Fruit fly (Drosophila melanogaster) whole organism, embryonic: Measurements from ENCODE around the gene Gfat2.

Experiments
- Adf1 ChIP-seq: fragments of 200-800 bp; sonication (Bioruptor generic); IDR thresholded peaks from 2 replicates; pipeline ENCODE4 v1.3.6; 2022; ENCODE audit warnings: missing biosample characterization, missing genetic modification characterization
- Bgb ChIP-seq: fragments of 200-800 bp; sonication (Bioruptor generic); IDR thresholded peaks from 2 replicates; pipeline ENCODE4 v1.3.6; 2022; ENCODE audit warnings: missing biosample characterization, missing genetic modification characterization; ENCODE audit not compliant: partially characterized antibody
- CG1024 ChIP-seq: fragments of 200-800 bp; sonication (Bioruptor generic); IDR thresholded peaks from 2 replicates; pipeline ENCODE4 v1.3.6; 2022; ENCODE audit warnings: missing biosample characterization, missing genetic modification characterization
- CG10267 ChIP-seq: fragments of 200-800 bp; sonication (Bioruptor generic); optimal IDR thresholded peaks from 2 replicates; lab custom pipeline; 2018; ENCODE audit warnings: missing biosample characterization, mild to moderate bottlenecking, missing genetic modification characterization, moderate library complexity
- CG10565 ChIP-seq: fragments of 200-800 bp; sonication (Bioruptor generic); optimal IDR thresholded peaks from 3 replicates; lab custom pipeline; 2016; ENCODE audit warnings: missing biosample characterization, mild to moderate bottlenecking, missing genetic modification characterization
- CG11456 ChIP-seq: fragments of 200-800 bp; sonication (Bioruptor generic); IDR thresholded peaks from 3 replicates; pipeline ENCODE4 v1.3.6; 2022; ENCODE audit warnings: missing biosample characterization, missing genetic modification characterization
- CG13296 ChIP-seq: fragments of 200-800 bp; sonication (Bioruptor generic); optimal IDR thresholded peaks from 3 replicates; lab custom pipeline; 2018; ENCODE audit warnings: missing biosample characterization, mild to moderate bottlenecking, missing genetic modification characterization
- CG13624 ChIP-seq: fragments of 200-800 bp; sonication (Bioruptor generic); optimal IDR thresholded peaks from 2 replicates; lab custom pipeline; 2016; ENCODE audit warnings: missing biosample characterization, missing genetic modification characterization
- CG14441 ChIP-seq: fragments of 200-800 bp; sonication (Bioruptor generic); IDR thresholded peaks from 2 replicates; pipeline ENCODE4 v1.3.6; 2022; ENCODE audit warnings: missing biosample characterization, missing genetic modification characterization
- CG15479 ChIP-seq: fragments of 200-800 bp; sonication (Bioruptor generic); optimal IDR thresholded peaks from 3 replicates; lab custom pipeline; 2019; ENCODE audit warnings: missing biosample characterization, mild to moderate bottlenecking, missing genetic modification characterization, moderate library complexity
- CG17568 ChIP-seq: fragments of 200-800 bp; sonication (Bioruptor generic); optimal IDR thresholded peaks from 2 replicates; lab custom pipeline; 2018; ENCODE audit warnings: missing biosample characterization, mild to moderate bottlenecking, missing genetic modification characterization, moderate library complexity
- CG2875 ChIP-seq: fragments of 200-800 bp; sonication (Bioruptor generic); optimal IDR thresholded peaks from 2 replicates; lab custom pipeline; 2017; ENCODE audit warnings: missing biosample characterization, mild to moderate bottlenecking, missing genetic modification characterization, missing genetic modification reagents
- CG30403 ChIP-seq: fragments of 200-800 bp; sonication (Bioruptor generic); optimal IDR thresholded peaks from 3 replicates; lab custom pipeline; 2016; ENCODE audit warnings: missing biosample characterization, missing genetic modification characterization
- CG32767 ChIP-seq: fragments of 200-800 bp; sonication (Bioruptor generic); IDR thresholded peaks from 2 replicates; pipeline ENCODE4 v1.3.6; 2022; ENCODE audit warnings: missing biosample characterization, missing genetic modification characterization
- CG42726 ChIP-seq: fragments of 200-800 bp; sonication (Bioruptor generic); IDR thresholded peaks from 2 replicates; pipeline ENCODE4 v1.3.6; 2022; ENCODE audit warnings: missing biosample characterization, missing genetic modification characterization; ENCODE audit not compliant: partially characterized antibody
- CG43689 ChIP-seq: fragments of 200-800 bp; sonication (Bioruptor generic); IDR thresholded peaks from 2 replicates; pipeline ENCODE4 v1.3.6; 2022; ENCODE audit warnings: missing biosample characterization, missing genetic modification characterization
- CG4707 ChIP-seq: fragments of 200-800 bp; sonication (Bioruptor generic); optimal IDR thresholded peaks from 2 replicates; lab custom pipeline; 2018; ENCODE audit warnings: missing biosample characterization, mild to moderate bottlenecking, missing genetic modification characterization, moderate library complexity
- CG4854 ChIP-seq: fragments of 200-800 bp; sonication (Bioruptor generic); optimal IDR thresholded peaks from 2 replicates; lab custom pipeline; 2016; ENCODE audit warnings: missing biosample characterization, missing genetic modification characterization, inconsistent platforms
- CG7963 ChIP-seq: fragments of 200-800 bp; sonication (Bioruptor generic); IDR thresholded peaks from 3 replicates; pipeline ENCODE4 v1.3.6; 2022; ENCODE audit warnings: missing biosample characterization, missing genetic modification characterization; ENCODE audit not compliant: partially characterized antibody
- CG8924 ChIP-seq: fragments of 200-800 bp; optimal IDR thresholded peaks from 3 replicates; lab custom pipeline; 2019; ENCODE audit warnings: missing biosample characterization, mild to moderate bottlenecking, missing genetic modification characterization, moderate library complexity
- CG9797 ChIP-seq: fragments of 200-800 bp; sonication (Bioruptor generic); optimal IDR thresholded peaks from 3 replicates; lab custom pipeline; 2018; ENCODE audit warnings: missing biosample characterization, mild to moderate bottlenecking, missing genetic modification characterization
- CrebB ChIP-seq: fragments of 200-800 bp; sonication (Bioruptor generic); optimal IDR thresholded peaks from 3 replicates; lab custom pipeline; 2018; ENCODE audit warnings: missing biosample characterization, mild to moderate bottlenecking, missing genetic modification characterization
- D ChIP-seq, 2 experiments: fragments of 200-800 bp in 1 of 2; fragments of >200 bp in 1 of 2; sonication (Bioruptor generic) in 1 of 2; optimal IDR thresholded peaks; 2 replicates in 1 of 2; 3 replicates in 1 of 2; lab custom pipeline; 2017; ENCODE audit warnings: mild to moderate bottlenecking in 1 of 2, missing biosample characterization in 1 of 2, missing genetic modification characterization in 1 of 2, missing genetic modification reagents in 1 of 2
- Doc3 ChIP-seq: fragments of 200-800 bp; sonication (Bioruptor generic); IDR thresholded peaks from 3 replicates; pipeline ENCODE4 v1.3.6; 2022; ENCODE audit warnings: missing biosample characterization, missing genetic modification characterization; ENCODE audit not compliant: partially characterized antibody
- Dp ChIP-seq: fragments of 200-800 bp; sonication (Bioruptor generic); optimal IDR thresholded peaks from 2 replicates; lab custom pipeline; 2018; ENCODE audit warnings: missing biosample characterization, mild to moderate bottlenecking, missing genetic modification characterization, moderate library complexity
- Hr78 ChIP-seq, 2 experiments: fragments of 200-800 bp in 1 of 2; fragments of >200 bp in 1 of 2; sonication (Bioruptor generic) in 1 of 2; optimal IDR thresholded peaks; 2 replicates each; lab custom pipeline; 2017 to 2019; ENCODE audit warnings: missing biosample characterization in 2 of 2, missing genetic modification characterization in 2 of 2, mild to moderate bottlenecking in 1 of 2, moderate library complexity in 1 of 2
- Hsf ChIP-seq: fragments of 200-800 bp; sonication (Bioruptor generic); optimal IDR thresholded peaks from 3 replicates; lab custom pipeline; 2016; ENCODE audit warnings: missing biosample characterization, missing genetic modification characterization
- Med ChIP-seq: fragments of 200-800 bp; sonication (Bioruptor generic); peaks from one replicate; lab custom pipeline; 2016; ENCODE audit warnings: missing biosample characterization, missing genetic modification characterization, mild to moderate bottlenecking, inconsistent platforms, moderate library complexity
- NfI ChIP-seq: fragments of 200-800 bp; sonication (Bioruptor generic); optimal IDR thresholded peaks from 3 replicates; lab custom pipeline; 2018; ENCODE audit warnings: missing biosample characterization, mild to moderate bottlenecking, missing genetic modification characterization, moderate library complexity
- Oli ChIP-seq: fragments of 200-800 bp; sonication (Bioruptor generic); optimal IDR thresholded peaks from 2 replicates; lab custom pipeline; 2018; ENCODE audit warnings: missing biosample characterization, mild to moderate bottlenecking, missing genetic modification characterization, moderate library complexity
- Optix ChIP-seq: fragments of 200-800 bp; sonication (Bioruptor generic); IDR thresholded peaks from 3 replicates; pipeline ENCODE4 v1.3.6; 2022; ENCODE audit warnings: missing biosample characterization, missing genetic modification characterization
- Sox102F ChIP-seq: fragments of 200-800 bp; sonication (Bioruptor generic); optimal IDR thresholded peaks from 2 replicates; lab custom pipeline; 2018; ENCODE audit warnings: missing biosample characterization, mild to moderate bottlenecking, missing genetic modification characterization, moderate library complexity
- Spps ChIP-seq: fragments of 200-800 bp; sonication (Bioruptor generic); optimal IDR thresholded peaks from 2 replicates; lab custom pipeline; 2018; ENCODE audit warnings: missing biosample characterization, mild to moderate bottlenecking, missing genetic modification characterization
- Stat92E ChIP-seq, 3 experiments: fragments of >200 bp in 2 of 3; fragments of 200-800 bp in 1 of 3; sonication (Bioruptor generic) in 1 of 3; optimal IDR thresholded peaks; 2 replicates each; lab custom pipeline; 2017 to 2019; ENCODE audit warnings: missing biosample characterization in 3 of 3, missing genetic modification characterization in 3 of 3, mild to moderate bottlenecking in 1 of 3, moderate library complexity in 1 of 3
- Xbp1 ChIP-seq: fragments of 200-800 bp; sonication (Bioruptor generic); optimal IDR thresholded peaks from 3 replicates; lab custom pipeline; 2016; ENCODE audit warnings: missing biosample characterization, mild to moderate bottlenecking, missing genetic modification characterization
- ato ChIP-seq: fragments of 200-800 bp; sonication (Bioruptor generic); IDR thresholded peaks from 2 replicates; pipeline ENCODE4 v1.3.6; 2022; ENCODE audit warnings: missing biosample characterization, missing genetic modification characterization; ENCODE audit not compliant: partially characterized antibody
- dimm ChIP-seq: fragments of 200-800 bp; sonication (Bioruptor generic); IDR thresholded peaks from 2 replicates; pipeline ENCODE4 v1.3.6; 2022; ENCODE audit warnings: missing biosample characterization, missing genetic modification characterization
- en ChIP-seq: fragments of 200-800 bp; sonication (Bioruptor generic); optimal IDR thresholded peaks from 2 replicates; lab custom pipeline; 2016; ENCODE audit warnings: missing biosample characterization, missing genetic modification characterization
- ewg ChIP-seq: fragments of 200-800 bp; sonication (Bioruptor generic); optimal IDR thresholded peaks from 3 replicates; lab custom pipeline; 2017; ENCODE audit warnings: mild to moderate bottlenecking, missing biosample characterization, missing genetic modification reagents, missing genetic modification characterization
- gsb ChIP-seq: fragments of 200-800 bp; sonication (Bioruptor generic); IDR thresholded peaks from 2 replicates; pipeline ENCODE4 v1.3.6; 2022; ENCODE audit warnings: missing biosample characterization, missing genetic modification characterization
- run ChIP-seq: fragments of 200-800 bp; sonication (Bioruptor generic); optimal IDR thresholded peaks from 3 replicates; lab custom pipeline; 2018; ENCODE audit warnings: missing biosample characterization, mild to moderate bottlenecking, missing genetic modification characterization
- seq ChIP-seq: fragments of 200-800 bp; sonication (Bioruptor generic); IDR thresholded peaks from 2 replicates; pipeline ENCODE4 v1.3.6; 2022; ENCODE audit warnings: missing biosample characterization, missing genetic modification characterization
- sug ChIP-seq: fragments of 200-800 bp; optimal IDR thresholded peaks from 2 replicates; lab custom pipeline; 2019; ENCODE audit warnings: missing biosample characterization, mild to moderate bottlenecking, missing genetic modification characterization, moderate library complexity
- tll ChIP-seq, 2 experiments: fragments of 200-800 bp in 1 of 2; fragments of >200 bp in 1 of 2; sonication (Bioruptor generic) in 1 of 2; optimal IDR thresholded peaks; 2 replicates each; lab custom pipeline; 2017 to 2019; ENCODE audit warnings: missing biosample characterization in 2 of 2, missing genetic modification characterization in 2 of 2, mild to moderate bottlenecking in 1 of 2, moderate library complexity in 1 of 2
- toy ChIP-seq: fragments of 200-800 bp; sonication (Bioruptor generic); IDR thresholded peaks from 2 replicates; pipeline ENCODE4 v1.3.6; 2022; ENCODE audit warnings: missing biosample characterization, missing genetic modification characterization
- vfl ChIP-seq: fragments of 200-800 bp; sonication (Bioruptor generic); optimal IDR thresholded peaks from 2 replicates; lab custom pipeline; 2016; ENCODE audit warnings: missing biosample characterization, missing genetic modification characterization
- wdn ChIP-seq: fragments of 200-800 bp; sonication (Bioruptor generic); IDR thresholded peaks from 2 replicates; pipeline ENCODE4 v1.3.6; 2022; ENCODE audit warnings: missing biosample characterization, missing genetic modification characterization

The Gfat2 gene

dm6 chr3R:28335462-28335998 lies 4.0 kb downstream of the Gfat2 start (continued):
- peak; percentile 62 for TF ChIP-seq CG8924
- TF ChIP-seq CG13296 (GFP tag; lab: Kevin White, UChicago), result peak; percentile 76
- TF ChIP-seq Doc3 (GFP tag; lab: Robert Waterston, UW), result no peak
- peak; percentile 39 for TF ChIP-seq ewg
- peak; percentile 8; the same call in 1 of the 2 replicates for TF ChIP-seq CG1024 (GFP tag; lab: Robert Waterston, UW)
- peak; percentile 72 for TF ChIP-seq D (optimal IDR thresholded peaks at IDR 0.05; lab: Kevin White, UChicago)
- TF ChIP-seq D (GFP tag; optimal IDR thresholded peaks at IDR 0.05; lab: Kevin White, UChicago), result peak; percentile 46
- TF ChIP-seq Med (GFP tag; lab: Kevin White, UChicago), result peak; percentile 94
- TF ChIP-seq CG4707, result no peak
- 0 out of 2 replicates have a peak, but pooled peaks have one; percentile 41 for TF ChIP-seq CG43689 (GFP tag; lab: Robert Waterston, UW)
- peak; percentile 64 for TF ChIP-seq CG17568 (GFP tag; lab: Kevin White, UChicago)
- peak; percentile 52 for TF ChIP-seq CG14441 (GFP tag; lab: Robert Waterston, UW)
- TF ChIP-seq Hr78 (GFP tag; optimal IDR thresholded peaks at IDR 0.05; lab: Kevin White, UChicago), result peak in 1 of 2 experiments; percentile 24
- peak; percentile 64 for TF ChIP-seq Adf1 (GFP tag; lab: Robert Waterston, UW)
- no peak; the same call in 1 of the 2 replicates for TF ChIP-seq seq (GFP tag; lab: Robert Waterston, UW)
- TF ChIP-seq CG9797 (GFP tag; lab: Kevin White, UChicago), result peak; percentile 34
- TF ChIP-seq run (tag; lab: Kevin White, UChicago), result no peak
- TF ChIP-seq wdn (GFP tag; lab: Robert Waterston, UW), result peak; percentile 65
- TF ChIP-seq dimm (GFP tag; lab: Robert Waterston, UW), result no peak
- peak; percentile 39; the same call in 1 of the 2 replicates for TF ChIP-seq Bgb (GFP tag; lab: Robert Waterston, UW)
- TF ChIP-seq Sox102F (GFP tag; lab: Kevin White, UChicago), result peak; percentile 59
- TF ChIP-seq CG30403 (GFP tag; lab: Kevin White, UChicago), result peak; percentile 81
- no peak for TF ChIP-seq Dp
- 0 out of 2 replicates have a peak, but pooled peaks have one; percentile 34 for TF ChIP-seq gsb
- TF ChIP-seq CG7963, result 0 out of 3 replicates have a peak, but pooled peaks have one; percentile 21
- TF ChIP-seq CrebB (tag; lab: Kevin White, UChicago), result peak; percentile 70
- peak; percentile 78 for TF ChIP-seq en (GFP tag; lab: Kevin White, UChicago)
- TF ChIP-seq CG10565 (GFP tag; lab: Kevin White, UChicago), result no peak
- peak; percentile 66; the same call in 2 of the 3 replicates for TF ChIP-seq Optix (GFP tag; lab: Robert Waterston, UW)
- TF ChIP-seq Xbp1 (GFP tag; lab: Kevin White, UChicago), result peak; percentile 69
- peak; percentile 73 for TF ChIP-seq CG10267
- peak; percentile 64 for TF ChIP-seq vfl
- no peak for TF ChIP-seq Stat92E (GFP tag; optimal IDR thresholded peaks at IDR 0.05; lab: Kevin White, UChicago)
- peak; percentile 74 for TF ChIP-seq Oli (tag; lab: Kevin White, UChicago)
- peak; percentile 74; the same call in 2 of the 3 replicates for TF ChIP-seq CG11456 (GFP tag; lab: Robert Waterston, UW)
- TF ChIP-seq Hsf (GFP tag; lab: Kevin White, UChicago), result peak; percentile 73
- no peak for TF ChIP-seq tll (GFP tag; optimal IDR thresholded peaks at IDR 0.05; lab: Kevin White, UChicago)
- peak; percentile 80 for TF ChIP-seq NfI (GFP tag; lab: Kevin White, UChicago)
- TF ChIP-seq sug, result peak; percentile 81
- peak; percentile 32 for TF ChIP-seq CG4854 (GFP tag; lab: Kevin White, UChicago)
- TF ChIP-seq CG13624 (GFP tag; lab: Kevin White, UChicago), result peak; percentile 86
- peak; percentile 27 for TF ChIP-seq Spps (tag; lab: Kevin White, UChicago)
- peak; percentile 39; the same call in 1 of the 2 replicates for TF ChIP-seq toy (GFP tag; lab: Robert Waterston, UW)
- no peak for TF ChIP-seq ato
- TF ChIP-seq CG32767 (GFP tag; lab: Robert Waterston, UW), result peak; percentile 44; the same call in 1 of the 2 replicates
- no peak for TF ChIP-seq CG42726
- peak; percentile 64 for TF ChIP-seq CG2875 (GFP tag; lab: Kevin White, UChicago)
- TF ChIP-seq CG15479 (GFP tag; lab: Kevin White, UChicago), result no peak
